Fruit fly (Drosophila melanogaster): ENCODE results near the gene CG11089.
A peak's percentile ranks its signal among the peaks of the same experiment; 100 is the strongest.

CG11089 gene

dm6 chr3R:24926752-24927320 is 50.0 kb downstream of the CG11089 start:
- no peak for TF ChIP-seq CG33017 (tag; optimal IDR thresholded peaks at IDR 0.05)
- no peak for TF ChIP-seq pad (GFP tag; optimal IDR thresholded peaks at IDR 0.05)
- TF ChIP-seq CG14711 (tag; optimal IDR thresholded peaks at IDR 0.05), result peak; percentile 26
